Worm (Caenorhabditis elegans) whole organism, L1 larva: ENCODE results near the gene idpc-4.

ENCODE experiments used
- aha-1 ChIP-seq: fragments of 150-350 bp; optimal IDR thresholded peaks from 2 replicates; lab custom pipeline; 2014; ENCODE audit warnings: missing biosample characterization, missing genetic modification characterization
- ceh-63 ChIP-seq: fragments of 200-800 bp; sonication (Bioruptor generic); optimal IDR thresholded peaks from 2 replicates; lab custom pipeline; 2018; ENCODE audit warnings: mild to moderate bottlenecking, missing genetic modification characterization, missing compliant biosample characterization
- dpl-1 ChIP-seq, 3 experiments: fragments of 150-350 bp in 2 of 3; sonication (generic microtip) in 1 of 3; optimal IDR thresholded peaks; 2 replicates each; lab custom pipeline; 2014 to 2017; ENCODE audit warnings: missing biosample characterization in 3 of 3, missing genetic modification characterization in 3 of 3, missing genetic modification reagents in 3 of 3
- efl-1 ChIP-seq, 4 experiments: fragments of 150-350 bp; optimal IDR thresholded peaks in 3 of 4; peaks in 1 of 4; 1 replicate in 1 of 4; 2 replicates in 3 of 4; lab custom pipeline; 2014; ENCODE audit warnings: missing biosample characterization in 2 of 4, missing genetic modification characterization in 2 of 4, missing genetic modification reagents in 2 of 4
- egl-13 ChIP-seq: sonication (generic microtip); optimal IDR thresholded peaks from 2 replicates; lab custom pipeline; 2016; ENCODE audit warnings: missing genotype, missing genetic modification reagents, missing genetic modification characterization, missing compliant biosample characterization
- egl-27 ChIP-seq, 2 experiments: fragments of 150-350 bp in 1 of 2; sonication (generic microtip); optimal IDR thresholded peaks; 3 replicates each; lab custom pipeline; 2017 to 2018; ENCODE audit warnings: missing biosample characterization in 2 of 2, missing genetic modification characterization in 2 of 2, missing genetic modification reagents in 2 of 2
- elt-2 ChIP-seq: sonication (generic microtip); optimal IDR thresholded peaks from 2 replicates; lab custom pipeline; 2016; ENCODE audit warnings: missing genetic modification characterization, mild to moderate bottlenecking, inconsistent platforms, missing compliant biosample characterization, missing genetic modification reagents
- ets-5 ChIP-seq: fragments of 200-800 bp; sonication (Bioruptor generic); IDR thresholded peaks from 2 replicates; pipeline ENCODE4 v1.3.6; 2022; ENCODE audit warnings: missing genetic modification characterization, missing compliant biosample characterization
- lin-14 ChIP-seq: fragments of 200-800 bp; sonication (Bioruptor generic); optimal IDR thresholded peaks from 2 replicates; lab custom pipeline; 2018; ENCODE audit warnings: mild to moderate bottlenecking, missing genetic modification characterization, moderate library complexity, missing compliant biosample characterization
- lin-35 ChIP-seq, 2 experiments: fragments of 150-350 bp; optimal IDR thresholded peaks; 2 replicates each; lab custom pipeline; 2014; ENCODE audit warnings: missing biosample characterization in 2 of 2, missing genetic modification characterization in 2 of 2, missing genetic modification reagents in 2 of 2
- lin-39 ChIP-seq: fragments of 150-350 bp; optimal IDR thresholded peaks from 2 replicates; lab custom pipeline; 2014; ENCODE audit warnings: missing biosample characterization, missing genetic modification reagents, missing genetic modification characterization
- nhr-77 ChIP-seq: fragments of 150-350 bp; optimal IDR thresholded peaks from 2 replicates; lab custom pipeline; 2014; ENCODE audit warnings: missing biosample characterization, missing genetic modification characterization
- nhr-84 ChIP-seq: sonication (generic microtip); optimal IDR thresholded peaks from 2 replicates; lab custom pipeline; 2017; ENCODE audit warnings: missing biosample characterization, missing genetic modification characterization
- snu-23 ChIP-seq: sonication (generic microtip); optimal IDR thresholded peaks from 2 replicates; lab custom pipeline; 2016; ENCODE audit warnings: missing genetic modification characterization, missing compliant biosample characterization
- sox-4 ChIP-seq: sonication (generic microtip); optimal IDR thresholded peaks from 2 replicates; lab custom pipeline; 2016; ENCODE audit warnings: missing genetic modification characterization, missing compliant biosample characterization
- ztf-11 ChIP-seq, 2 experiments: sonication (generic microtip); optimal IDR thresholded peaks; 2 replicates each; lab custom pipeline; 2016 to 2017; ENCODE audit warnings: missing genetic modification characterization in 2 of 2, missing biosample characterization in 1 of 2, missing compliant biosample characterization in 1 of 2

The idpc-4 gene

DNA sequence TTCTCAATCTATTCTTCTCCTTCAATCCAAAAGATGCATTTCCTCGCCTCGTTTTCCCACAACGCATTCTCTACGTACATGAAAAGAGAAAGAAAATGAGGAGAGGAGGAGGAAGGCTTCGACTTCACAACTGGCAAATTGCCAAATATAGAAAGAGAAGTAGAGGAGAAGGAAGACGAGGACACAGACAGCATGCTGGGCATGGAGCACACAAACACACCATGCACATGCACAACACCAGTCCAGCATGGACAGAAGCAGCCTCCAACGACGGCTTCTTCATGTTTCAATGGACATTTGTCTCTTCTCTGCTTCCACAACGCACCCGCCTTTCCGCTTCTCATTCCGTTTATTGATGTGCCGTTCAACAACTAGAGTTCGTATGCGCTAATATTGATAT lies 39.4 kb downstream of the idpc-4 start (continued):
- TF ChIP-seq dpl-1 (GFP tag; optimal IDR thresholded peaks at IDR 0.05; lab: Kevin White, UChicago) (peak in 1 of 3 experiments; percentile 4), egl-13 (tag; lab: Kevin White, UChicago) (no peak), ceh-63 (GFP tag; lab: Kevin White, UChicago) (no peak), nhr-77 (tag; lab: Kevin White, UChicago) (no peak)

DNA sequence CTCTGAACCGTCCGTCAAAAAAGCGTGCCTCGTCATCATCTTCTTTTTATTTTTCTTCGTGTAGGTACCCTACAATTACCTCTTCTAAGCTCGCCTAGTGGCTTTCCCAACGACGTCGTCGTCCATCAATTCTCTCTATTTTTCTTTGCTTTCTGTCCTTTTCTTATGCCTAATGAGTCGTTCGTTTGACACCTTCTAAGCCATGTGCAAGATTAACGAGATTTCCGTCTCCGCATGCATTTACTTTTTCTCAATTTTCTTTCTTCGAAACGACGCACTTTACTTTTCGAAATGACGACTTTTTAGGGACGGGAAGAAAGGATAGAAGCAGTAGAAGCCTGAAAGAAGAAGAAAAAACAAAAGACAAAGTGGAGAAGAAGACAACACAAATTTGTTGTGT lies 41.2 kb downstream of the idpc-4 start, which contains the start of gene ZK287.1:
ZK287.1 (plus strand) TSS at position 301 of the 400 bp plus-strand sequence.
- no peak for TF ChIP-seq lin-39 (tag; lab: Kevin White, UChicago)
- no peak for TF ChIP-seq snu-23 (GFP tag; lab: Kevin White, UChicago)
- TF ChIP-seq lin-14 (GFP tag; lab: Kevin White, UChicago): peak; percentile 49
- TF ChIP-seq, all 84 proteins: peak for 1

DNA sequence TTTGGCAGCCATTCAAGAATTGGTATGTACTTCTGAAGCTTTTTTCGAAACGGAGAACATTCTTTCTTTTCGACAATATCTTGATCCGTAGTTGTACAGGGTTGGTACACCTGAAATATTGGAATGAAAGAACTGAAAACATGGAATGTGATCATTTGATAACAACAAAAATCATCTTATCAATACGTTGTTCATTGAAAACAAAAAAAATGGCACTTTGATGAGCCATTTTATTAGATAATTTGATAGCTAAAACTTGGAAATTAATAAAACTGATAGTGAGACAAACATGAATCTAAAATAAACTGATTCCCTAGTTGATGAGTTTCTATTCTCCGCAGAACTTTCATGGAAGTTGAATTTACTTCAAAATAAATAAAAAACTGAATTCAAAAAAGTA lies 47.3 kb downstream of the idpc-4 start:
- no peak for TF ChIP-seq nhr-84
- no peak for TF ChIP-seq ztf-11 (tag; optimal IDR thresholded peaks at IDR 0.05; lab: Kevin White, UChicago)
- TF ChIP-seq aha-1 (tag; lab: Kevin White, UChicago): no peak
- TF ChIP-seq ets-5 (GFP tag; lab: Robert Waterston, UW): no peak
- no peak for TF ChIP-seq efl-1 (optimal IDR thresholded peaks at IDR 0.05; lab: Kevin White, UChicago)
- no peak for TF ChIP-seq efl-1 (GFP tag; optimal IDR thresholded peaks at IDR 0.05 in 1 of 2; lab: Kevin White, UChicago)
- TF ChIP-seq elt-2 (tag; lab: Kevin White, UChicago): peak; percentile 49
- TF ChIP-seq egl-27 (tag; optimal IDR thresholded peaks at IDR 0.05; lab: Kevin White, UChicago): no peak

DNA sequence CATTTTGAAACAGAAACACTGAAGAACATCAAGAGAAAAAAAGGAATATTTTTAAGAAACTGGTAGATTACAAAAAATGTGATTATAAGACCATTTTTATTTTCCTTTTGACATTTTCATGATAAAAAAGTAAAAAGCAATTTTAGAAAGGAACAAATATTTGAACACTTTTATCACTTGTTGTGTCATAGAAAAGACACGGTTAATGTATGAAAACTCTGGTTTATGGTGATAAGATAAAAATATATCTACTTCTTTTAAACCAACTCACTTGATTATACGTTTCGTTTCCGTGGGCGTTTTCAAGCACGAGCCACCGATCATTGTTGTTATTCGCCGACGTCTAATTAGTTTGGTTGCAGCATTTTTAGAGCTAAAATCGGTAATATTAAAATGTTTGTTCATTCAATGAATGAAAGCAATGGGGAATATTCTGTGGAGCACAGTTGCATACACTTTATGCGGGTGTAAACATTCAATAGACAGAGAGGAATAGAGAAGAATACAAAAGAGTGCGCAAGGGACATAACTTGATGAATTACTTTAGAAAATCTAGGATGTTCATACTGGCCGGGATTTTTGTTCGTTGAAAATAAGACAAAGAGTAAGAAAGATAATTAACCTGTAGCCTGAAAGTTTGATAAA lies 48.1 kb downstream of the idpc-4 start, which contains the start of gene sulp-8:
sulp-8 (minus strand) TSS at position 469 of the 645 bp plus-strand sequence.
- TF ChIP-seq dpl-1 (GFP tag; optimal IDR thresholded peaks at IDR 0.05; lab: Kevin White, UChicago) (peak in 1 of 3 experiments; percentile 12), sox-4 (tag; lab: Kevin White, UChicago) (no peak), lin-35 (GFP tag; optimal IDR thresholded peaks at IDR 0.05; lab: Kevin White, UChicago) (peak in 1 of 2 experiments; percentile 13), elt-2 (tag; lab: Kevin White, UChicago) (peak; percentile 33)
